Fruit fly (Drosophila melanogaster) whole organism: ENCODE results near the gene mib2.

ENCODE experiments used
- CG8478 ChIP-seq: fragments of >200 bp; optimal IDR thresholded peaks from 2 replicates; lab custom pipeline; 2018; ENCODE audit warnings: inconsistent platforms
- EcR ChIP-seq, 2 experiments: fragments of >200 bp; optimal IDR thresholded peaks; 2 replicates each; lab custom pipeline; 2017; ENCODE audit warnings: missing biosample characterization in 2 of 2, missing genetic modification characterization in 2 of 2, missing genetic modification reagents in 2 of 2
- pan ChIP-seq: fragments of >200 bp; optimal IDR thresholded peaks from 2 replicates; lab custom pipeline; 2017
- psq ChIP-seq: fragments of >200 bp; optimal IDR thresholded peaks from 2 replicates; lab custom pipeline; 2017
- usp ChIP-seq: fragments of >200 bp; optimal IDR thresholded peaks from 2 replicates; lab custom pipeline; 2017; ENCODE audit warnings: missing biosample characterization, missing genetic modification characterization, mixed read lengths

dm6 chr2L:19014032-19014880 is 20.0 kb upstream of the mib2 start:
- TF ChIP-seq EcR (GFP tag; optimal IDR thresholded peaks at IDR 0.05; lab: Kevin White, UChicago) (no peak), CG8478 (lab: Kevin White, UChicago) (no peak), psq (no peak), pan (lab: Kevin White, UChicago) (no peak), usp (GFP tag; lab: Kevin White, UChicago) (no peak)
